Worm (Caenorhabditis elegans): Measurements from ENCODE around the gene acr-21.

DNA sequence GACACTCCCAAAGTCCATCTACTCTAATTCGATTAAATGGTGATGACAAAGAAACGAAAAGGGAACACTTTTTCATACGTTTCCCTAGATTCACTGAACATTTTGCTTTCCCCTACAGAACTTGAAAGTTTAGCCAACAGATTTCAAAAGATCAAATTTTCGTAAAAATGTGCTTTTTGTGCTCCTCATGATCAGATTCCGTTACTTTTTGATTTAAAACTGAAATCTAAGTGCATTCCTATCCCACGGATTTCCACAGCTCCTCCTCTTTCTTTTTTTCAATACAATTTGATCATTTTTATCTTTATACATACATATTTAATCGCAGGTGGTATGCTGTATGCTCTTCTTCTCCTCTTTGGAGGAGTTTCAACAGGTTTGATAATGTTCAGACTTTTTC, 5.9 kb downstream of the acr-21 start, which contains the start of gene ddo-3:
- no peak for TF ChIP-seq dao-5 (tag; optimal IDR thresholded peaks at IDR 0.05)
- TF ChIP-seq him-1 (tag; optimal IDR thresholded peaks at IDR 0.05) = no peak
